Worm (Caenorhabditis elegans): Measurements from ENCODE around the gene clec-88.

DNA sequence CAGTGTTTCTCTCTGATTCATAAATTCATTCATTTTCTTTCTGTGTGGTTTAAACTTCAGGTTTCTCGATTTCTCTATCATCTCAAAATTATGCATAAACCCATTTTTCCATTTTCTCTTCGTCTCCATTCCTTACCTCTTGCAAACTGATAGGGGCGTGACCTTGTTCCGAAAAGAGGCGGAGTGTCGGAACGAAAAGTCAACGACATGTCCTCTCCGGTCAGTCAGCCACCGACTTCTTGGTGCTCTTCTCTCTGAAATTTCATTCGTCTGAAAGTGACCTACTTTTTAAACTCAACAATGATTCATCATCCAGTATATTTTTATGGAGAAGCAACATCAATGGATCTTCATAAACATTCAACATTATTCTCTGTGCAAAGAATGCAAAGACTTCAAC is 15.3 kb downstream of the clec-88 start, which contains the start of gene F58F12.12:
- TF ChIP-seq nhr-12 (tag; optimal IDR thresholded peaks at IDR 0.05) (no peak), egl-27 (tag; optimal IDR thresholded peaks at IDR 0.05) (no peak), pha-4 (tag; optimal IDR thresholded peaks at IDR 0.05) (no peak), ztf-11 (tag; optimal IDR thresholded peaks at IDR 0.05) (no peak), elt-3 (tag; optimal IDR thresholded peaks at IDR 0.05) (no peak), elt-2 (tag; optimal IDR thresholded peaks at IDR 0.05) (no peak), jun-1 (tag; optimal IDR thresholded peaks at IDR 0.05) (no peak), nhr-77 (tag; optimal IDR thresholded peaks at IDR 0.05) (no peak), nhr-25 (tag; optimal IDR thresholded peaks at IDR 0.05) (no peak), sea-2 (GFP tag; optimal IDR thresholded peaks at IDR 0.05) (no peak)
